Worm (Caenorhabditis elegans): ENCODE measurements around the gene C26B9.3.

- no peak for TF ChIP-seq mep-1 (tag; optimal IDR thresholded peaks at IDR 0.05)
- no peak for TF ChIP-seq lsy-2 (tag; optimal IDR thresholded peaks at IDR 0.05)
- TF ChIP-seq unc-62 (GFP tag; optimal IDR thresholded peaks at IDR 0.05): no peak
- TF ChIP-seq blmp-1 (tag; optimal IDR thresholded peaks at IDR 0.05): no peak
- TF ChIP-seq unc-39 (tag; optimal IDR thresholded peaks at IDR 0.05): no peak
These were observed 17.2 kb downstream of the C26B9.3 start for ce11 chrX:5355253-5355652.

Measured in whole organism, mixed stage, embryonic.